Worm (Caenorhabditis elegans): ENCODE results near the gene rps-16.
"Not testable (repeated sequence)": the region's sequence is repeated elsewhere in the genome, so short reads cannot be mapped to it uniquely, and the experiment has no call there.

- TF ChIP-seq pes-1 (GFP tag; IDR thresholded peaks at IDR 0.05); ama-1 (optimal IDR thresholded peaks at IDR 0.05); aly-1 (tag; optimal IDR thresholded peaks at IDR 0.05); hmg-4 (GFP tag; optimal IDR thresholded peaks at IDR 0.05); sea-1 (GFP tag; conservative IDR thresholded peaks at IDR 0.05); tra-4 (tag; optimal IDR thresholded peaks at IDR 0.05); ets-7 (tag; optimal IDR thresholded peaks at IDR 0.05); B0310.2 (tag; optimal IDR thresholded peaks at IDR 0.05); ceh-13 (GFP tag; optimal IDR thresholded peaks at IDR 0.05); F13C5.2 (tag; optimal IDR thresholded peaks at IDR 0.05): not testable (repeated sequence)
Measured at ce11 chrV:15036769-15037168, 36.4 kb upstream of the rps-16 start, which contains the start of gene melo-3.

Measured in whole organism, early embryonic.